Fruit fly (Drosophila melanogaster) whole organism, pupa: Measurements from ENCODE around the gene kat-60L1.

Experiments
- CG12605 ChIP-seq: fragments of 200-800 bp; sonication (Bioruptor generic); IDR thresholded peaks from 2 replicates; pipeline ENCODE4 v1.3.6; 2022; ENCODE audit warnings: missing biosample characterization, missing genetic modification characterization
- CG13204 ChIP-seq: fragments of 200-800 bp; sonication (Bioruptor generic); optimal IDR thresholded peaks from 2 replicates; lab custom pipeline; 2018; ENCODE audit warnings: missing biosample characterization, mild to moderate bottlenecking, missing genetic modification characterization, moderate library complexity
- CG14655 ChIP-seq: fragments of 200-800 bp; sonication (Bioruptor generic); optimal IDR thresholded peaks from 3 replicates; lab custom pipeline; 2017; ENCODE audit warnings: mild to moderate bottlenecking, missing biosample characterization, missing genetic modification reagents, missing genetic modification characterization
- CG32121 ChIP-seq: fragments of 200-800 bp; sonication (Bioruptor generic); IDR thresholded peaks from 2 replicates; pipeline ENCODE4 v1.3.6; 2022; ENCODE audit warnings: missing biosample characterization, missing genetic modification characterization
- CG8159 ChIP-seq: fragments of 200-800 bp; sonication (Bioruptor generic); optimal IDR thresholded peaks from 3 replicates; lab custom pipeline; 2018; ENCODE audit warnings: missing biosample characterization, mild to moderate bottlenecking, missing genetic modification characterization, moderate library complexity
- CG8301 ChIP-seq: fragments of 200-800 bp; sonication (Bioruptor generic); optimal IDR thresholded peaks from 2 replicates; lab custom pipeline; 2018; ENCODE audit warnings: missing biosample characterization, mild to moderate bottlenecking, missing genetic modification characterization
- EcR ChIP-seq: fragments of 200-800 bp; sonication (Bioruptor generic); optimal IDR thresholded peaks from 3 replicates; lab custom pipeline; 2019; ENCODE audit warnings: missing biosample characterization, missing genetic modification characterization, mild to moderate bottlenecking, moderate library complexity, missing genetic modification reagents
- Pif1B ChIP-seq: fragments of 200-800 bp; sonication (Bioruptor generic); optimal IDR thresholded peaks from 3 replicates; lab custom pipeline; 2016; ENCODE audit warnings: missing biosample characterization, missing genetic modification characterization

- TF ChIP-seq CG13204 (GFP tag; lab: Kevin White, UChicago) (no peak), Pif1B (GFP tag; lab: Kevin White, UChicago) (no peak), CG32121 (GFP tag; lab: Robert Waterston, UW) (no peak), CG8159 (no peak), CG14655 (GFP tag; lab: Kevin White, UChicago) (no peak), CG8301 (tag; lab: Kevin White, UChicago) (no peak), EcR (no peak), CG12605 (no peak)
These were observed 48.4 kb upstream of the kat-60L1 start, which contains the start of gene CG1239 for dm6 chr3R:5733181-5733580.
